Worm (Caenorhabditis elegans) whole organism, L3 larva: ENCODE data around the gene srlf-20.
"Not testable (repeated sequence)": the region's sequence is repeated elsewhere in the genome, so short reads cannot be mapped to it uniquely, and the experiment has no call there.

ENCODE experiments used
- R02D3.7 ChIP-seq: fragments of 150-350 bp; optimal IDR thresholded peaks from 2 replicates; lab custom pipeline; 2014; ENCODE audit warnings: missing biosample characterization, missing genetic modification characterization
- ZK546.5 ChIP-seq: sonication (generic microtip); optimal IDR thresholded peaks from 2 replicates; lab custom pipeline; 2017; ENCODE audit warnings: missing biosample characterization, missing genetic modification characterization
- ama-1 ChIP-seq: fragments of 150-350 bp; optimal IDR thresholded peaks from 2 replicates; lab custom pipeline; 2018
- ceh-16 ChIP-seq: sonication (generic microtip); optimal IDR thresholded peaks from 2 replicates; lab custom pipeline; 2017; ENCODE audit warnings: missing biosample characterization, missing genetic modification characterization
- ceh-28 ChIP-seq: fragments of 150-350 bp; optimal IDR thresholded peaks from 2 replicates; lab custom pipeline; 2014; ENCODE audit warnings: missing biosample characterization, missing genetic modification reagents, missing genetic modification characterization
- ceh-82 ChIP-seq: fragments of 150-350 bp; optimal IDR thresholded peaks from 2 replicates; lab custom pipeline; 2014; ENCODE audit warnings: missing biosample characterization, missing genetic modification characterization
- ceh-9 ChIP-seq: sonication (generic microtip); optimal IDR thresholded peaks from 2 replicates; lab custom pipeline; 2018; ENCODE audit warnings: missing biosample characterization, missing genetic modification characterization
- egl-27 ChIP-seq: sonication (generic microtip); optimal IDR thresholded peaks from 4 replicates; lab custom pipeline; 2017; ENCODE audit warnings: missing biosample characterization, missing genetic modification reagents, missing genetic modification characterization
- egl-5 ChIP-seq: fragments of 150-350 bp; optimal IDR thresholded peaks from 2 replicates; lab custom pipeline; 2017; ENCODE audit warnings: missing biosample characterization, missing genetic modification reagents, missing genetic modification characterization, inconsistent platforms
- elt-1 ChIP-seq: fragments of 150-350 bp; optimal IDR thresholded peaks from 2 replicates; lab custom pipeline; 2014; ENCODE audit warnings: missing biosample characterization, missing genetic modification characterization
- elt-2 ChIP-seq: sonication (generic microtip); optimal IDR thresholded peaks from 2 replicates; lab custom pipeline; 2016; ENCODE audit warnings: missing genetic modification reagents, mild to moderate bottlenecking, missing genetic modification characterization, missing compliant biosample characterization
- elt-3 ChIP-seq, 3 experiments: fragments of 150-350 bp in 1 of 3; sonication (generic microtip) in 2 of 3; optimal IDR thresholded peaks; 2 replicates in 2 of 3; 4 replicates in 1 of 3; lab custom pipeline; 2014 to 2017; ENCODE audit warnings: missing biosample characterization in 3 of 3, missing genetic modification characterization in 3 of 3
- eor-1 ChIP-seq, 2 experiments: fragments of 150-350 bp; optimal IDR thresholded peaks; 2 replicates each; lab custom pipeline; 2014 to 2018; ENCODE audit warnings: missing biosample characterization in 2 of 2, missing genetic modification characterization in 2 of 2
- fkh-10 ChIP-seq: sonication (generic microtip); optimal IDR thresholded peaks from 2 replicates; lab custom pipeline; 2017; ENCODE audit warnings: missing biosample characterization, missing genetic modification reagents, missing genetic modification characterization
- fkh-2 ChIP-seq: fragments of 150-350 bp; optimal IDR thresholded peaks from 2 replicates; lab custom pipeline; 2014; ENCODE audit warnings: missing biosample characterization, missing genetic modification reagents, missing genetic modification characterization
- hmg-11 ChIP-seq: sonication (generic microtip); optimal IDR thresholded peaks from 2 replicates; lab custom pipeline; 2016; ENCODE audit warnings: missing genetic modification characterization, missing compliant biosample characterization
- jun-1 ChIP-seq: fragments of 150-350 bp; optimal IDR thresholded peaks from 2 replicates; lab custom pipeline; 2014; ENCODE audit warnings: missing biosample characterization, missing genetic modification reagents, missing genetic modification characterization
- lin-15B ChIP-seq: fragments of 150-350 bp; optimal IDR thresholded peaks from 2 replicates; lab custom pipeline; 2014; ENCODE audit warnings: missing biosample characterization, missing genetic modification characterization
- lin-39 ChIP-seq: fragments of 150-350 bp; optimal IDR thresholded peaks from 2 replicates; lab custom pipeline; 2018; ENCODE audit warnings: missing biosample characterization, missing genetic modification reagents, missing genetic modification characterization
- lsy-12 ChIP-seq: sonication (generic microtip); optimal IDR thresholded peaks from 2 replicates; lab custom pipeline; 2016; ENCODE audit warnings: mild to moderate bottlenecking, missing genetic modification characterization, missing compliant biosample characterization
- mdl-1 ChIP-seq: fragments of 150-350 bp; optimal IDR thresholded peaks from 2 replicates; lab custom pipeline; 2014; ENCODE audit warnings: missing biosample characterization, missing genetic modification characterization
- nfya-1 ChIP-seq: sonication (generic microtip); optimal IDR thresholded peaks from 2 replicates; lab custom pipeline; 2017; ENCODE audit warnings: missing genetic modification characterization, mild to moderate bottlenecking, missing compliant biosample characterization, antibody characterized with exemption, moderate library complexity; ENCODE audit not compliant: insufficient read depth
- nhr-11 ChIP-seq: fragments of 150-350 bp; optimal IDR thresholded peaks from 2 replicates; lab custom pipeline; 2014; ENCODE audit warnings: missing biosample characterization, missing genetic modification characterization
- nhr-12 ChIP-seq: fragments of 150-350 bp; optimal IDR thresholded peaks from 2 replicates; lab custom pipeline; 2014; ENCODE audit warnings: missing biosample characterization, missing genetic modification characterization
- nhr-23 ChIP-seq: fragments of 150-350 bp; optimal IDR thresholded peaks from 2 replicates; lab custom pipeline; 2014; ENCODE audit warnings: missing biosample characterization, missing genetic modification reagents, missing genetic modification characterization
- nhr-237 ChIP-seq: fragments of 150-350 bp; optimal IDR thresholded peaks from 2 replicates; lab custom pipeline; 2014; ENCODE audit warnings: missing biosample characterization, missing genetic modification characterization
- nhr-25 ChIP-seq: sonication (generic microtip); optimal IDR thresholded peaks from 2 replicates; lab custom pipeline; 2017; ENCODE audit warnings: missing biosample characterization, missing genetic modification characterization
- nhr-28 ChIP-seq: fragments of 150-350 bp; optimal IDR thresholded peaks from 2 replicates; lab custom pipeline; 2014; ENCODE audit warnings: missing biosample characterization, missing genetic modification characterization
- nhr-43 ChIP-seq: sonication (generic microtip); optimal IDR thresholded peaks from 2 replicates; lab custom pipeline; 2016; ENCODE audit warnings: mild to moderate bottlenecking, missing genetic modification characterization, missing compliant biosample characterization; ENCODE audit not compliant: poor library complexity, severe bottlenecking
- nhr-67 ChIP-seq: fragments of 150-350 bp; optimal IDR thresholded peaks from 2 replicates; lab custom pipeline; 2014; ENCODE audit warnings: missing biosample characterization, missing genetic modification characterization
- nhr-76 ChIP-seq: fragments of 150-350 bp; sonication (generic microtip); optimal IDR thresholded peaks from 5 replicates; lab custom pipeline; 2014; ENCODE audit warnings: missing biosample characterization, missing genetic modification characterization
- nhr-77 ChIP-seq: fragments of 150-350 bp; optimal IDR thresholded peaks from 2 replicates; lab custom pipeline; 2014; ENCODE audit warnings: missing biosample characterization, missing genetic modification characterization
- pha-4 ChIP-seq: fragments of 150-350 bp; optimal IDR thresholded peaks from 2 replicates; lab custom pipeline; 2014; ENCODE audit warnings: missing biosample characterization, missing genetic modification reagents, missing genetic modification characterization
- pqm-1 ChIP-seq: fragments of 150-350 bp; optimal IDR thresholded peaks from 2 replicates; lab custom pipeline; 2017; ENCODE audit warnings: missing biosample characterization, missing genetic modification characterization, inconsistent platforms
- skn-1 ChIP-seq: fragments of 150-350 bp; optimal IDR thresholded peaks from 2 replicates; lab custom pipeline; 2014; ENCODE audit warnings: missing biosample characterization, missing genetic modification characterization
- snpc-4 ChIP-seq: fragments of 150-350 bp; optimal IDR thresholded peaks from 2 replicates; lab custom pipeline; 2014; ENCODE audit warnings: missing biosample characterization, missing genetic modification characterization
- tbx-2 ChIP-seq: sonication (generic microtip); optimal IDR thresholded peaks from 2 replicates; lab custom pipeline; 2016; ENCODE audit warnings: mild to moderate bottlenecking, missing genetic modification characterization, missing compliant biosample characterization
- unc-62 ChIP-seq: fragments of 150-350 bp; sonication (generic microtip); optimal IDR thresholded peaks from 4 replicates; lab custom pipeline; 2014; ENCODE audit warnings: missing biosample characterization, missing genetic modification reagents, missing genetic modification characterization
- zag-1 ChIP-seq: fragments of 150-350 bp; optimal IDR thresholded peaks from 2 replicates; lab custom pipeline; 2014; ENCODE audit warnings: missing biosample characterization, missing genetic modification characterization
- ztf-11 ChIP-seq: fragments of 150-350 bp; optimal IDR thresholded peaks from 2 replicates; lab custom pipeline; 2014; ENCODE audit warnings: missing biosample characterization, missing genetic modification characterization
- ztf-4 ChIP-seq: fragments of 150-350 bp; optimal IDR thresholded peaks from 2 replicates; lab custom pipeline; 2014; ENCODE audit warnings: missing biosample characterization, missing genetic modification characterization

Gene srlf-20

ce11 chrV:890835-891234 is 2.9 kb upstream of the srlf-20 start, which contains the start of gene srlf-22:
TSS of gene srlf-22 (plus strand) at chrV:891135.
- not testable (repeated sequence) for TF ChIP-seq ZK546.5 (tag; lab: Kevin White, UChicago); elt-3 (tag; optimal IDR thresholded peaks at IDR 0.05; lab: Kevin White, UChicago); ztf-11 (tag; lab: Kevin White, UChicago)

- TF ChIP-seq nhr-23 (tag; lab: Kevin White, UChicago) (no peak), ZK546.5 (tag; lab: Kevin White, UChicago) (no peak), egl-5 (tag; lab: Kevin White, UChicago) (no peak), lin-39 (tag; lab: Kevin White, UChicago) (no peak), ztf-4 (no peak), ceh-28 (tag; lab: Kevin White, UChicago) (no peak), unc-62 (GFP tag; lab: Kevin White, UChicago) (no peak), elt-2 (tag; lab: Kevin White, UChicago) (no peak), skn-1 (tag; lab: Kevin White, UChicago) (no peak), ama-1 (lab: Kevin White, UChicago) (no peak), lsy-12 (tag; lab: Kevin White, UChicago) (no peak), nfya-1 (no peak), ceh-16 (tag; lab: Kevin White, UChicago) (no peak), jun-1 (tag; lab: Kevin White, UChicago) (no peak), ceh-9 (tag; lab: Kevin White, UChicago) (no peak), zag-1 (tag; lab: Kevin White, UChicago) (no peak), ceh-82 (tag; lab: Kevin White, UChicago) (no peak), nhr-11 (tag; lab: Kevin White, UChicago) (no peak), R02D3.7 (no peak)
- TF ChIP-seq, all 47 proteins: peak for 0
Observed at ce11 chrV:899087-899486, 5.3 kb downstream of the srlf-20 start, which contains the start of gene nas-32. TSS of gene nas-32 (minus strand) at chrV:899187.

ce11 chrV:903460-903859 is 9.7 kb downstream of the srlf-20 start, which contains the start of gene fmo-5:
TSS of gene fmo-5 (minus strand) at chrV:903665.
- TF ChIP-seq ztf-11 (tag; lab: Kevin White, UChicago) (no peak), nhr-23 (tag; lab: Kevin White, UChicago) (peak; percentile 10), elt-2 (tag; lab: Kevin White, UChicago) (peak; percentile 59), pqm-1 (tag; lab: Kevin White, UChicago) (peak; percentile 42), ama-1 (lab: Kevin White, UChicago) (no peak), ceh-9 (tag; lab: Kevin White, UChicago) (no peak), nhr-11 (tag; lab: Kevin White, UChicago) (no peak), hmg-11 (tag; lab: Kevin White, UChicago) (no peak), egl-27 (tag; lab: Kevin White, UChicago) (no peak), mdl-1 (tag; lab: Kevin White, UChicago) (peak; percentile 51), nhr-43 (peak; percentile 52), nhr-25 (tag; lab: Kevin White, UChicago) (peak; percentile 30), ZK546.5 (tag; lab: Kevin White, UChicago) (no peak), lin-15B (tag; lab: Kevin White, UChicago) (peak; percentile 5), eor-1 (tag; optimal IDR thresholded peaks at IDR 0.05; lab: Kevin White, UChicago) (no peak), ceh-28 (tag; lab: Kevin White, UChicago) (no peak), nhr-76 (tag; lab: Kevin White, UChicago) (peak; percentile 31), fkh-2 (no peak)

ce11 chrV:904232-904983 is 10.6 kb downstream of the srlf-20 start, which contains the start of gene trm-2A:
TSS of gene trm-2A (plus strand) at chrV:904963.
- TF ChIP-seq ztf-4 (no peak), elt-2 (tag; lab: Kevin White, UChicago) (peak; percentile 33), pha-4 (peak; percentile 91), nhr-43 (peak; percentile 43), ceh-28 (tag; lab: Kevin White, UChicago) (peak; percentile 47), nhr-11 (tag; lab: Kevin White, UChicago) (no peak), lin-39 (tag; lab: Kevin White, UChicago) (peak; percentile 66), skn-1 (tag; lab: Kevin White, UChicago) (peak; percentile 34), fkh-10 (GFP tag; lab: Kevin White, UChicago) (peak; percentile 38), unc-62 (GFP tag; lab: Kevin White, UChicago) (no peak), ama-1 (lab: Kevin White, UChicago) (peak; percentile 50), nhr-23 (tag; lab: Kevin White, UChicago) (peak; percentile 85), tbx-2 (tag; lab: Kevin White, UChicago) (peak; percentile 4), nhr-77 (tag; lab: Kevin White, UChicago) (no peak), nhr-12 (no peak), ceh-16 (tag; lab: Kevin White, UChicago) (no peak), snpc-4 (peak; percentile 70), hmg-11 (tag; lab: Kevin White, UChicago) (peak; percentile 58), ceh-82 (tag; lab: Kevin White, UChicago) (peak; percentile 8), elt-1 (no peak), nfya-1 (peak; percentile 81), nhr-67 (tag; lab: Kevin White, UChicago) (no peak), R02D3.7 (peak; percentile 37), nhr-25 (tag; lab: Kevin White, UChicago) (peak; percentile 56), pqm-1 (tag; lab: Kevin White, UChicago) (peak; percentile 24), nhr-237 (tag; lab: Kevin White, UChicago) (no peak), lin-15B (tag; lab: Kevin White, UChicago) (peak; percentile 74), nhr-28 (tag; lab: Kevin White, UChicago) (no peak)
